Worm (Caenorhabditis elegans): ENCODE results near the gene F36H9.4.

F36H9.4 gene

DNA sequence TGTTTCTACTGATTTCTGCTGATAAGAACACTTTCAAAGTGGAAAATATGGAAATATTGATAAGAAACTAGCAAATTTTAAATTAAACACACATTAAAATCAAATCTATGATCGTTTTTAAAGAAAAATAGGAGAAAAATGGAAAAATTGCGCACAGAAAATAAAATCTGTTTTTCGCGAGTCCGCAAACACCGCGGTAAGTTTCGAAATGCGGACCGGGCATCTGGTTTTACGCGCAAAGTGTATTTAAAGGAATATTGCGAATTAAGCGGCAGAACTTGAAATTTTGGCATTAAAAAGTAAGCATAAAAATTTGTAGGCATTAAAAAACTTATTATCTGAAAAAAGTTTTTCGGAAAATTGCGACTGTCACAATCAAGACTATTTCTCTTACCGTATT, 5.9 kb downstream of the F36H9.4 start (continued):
- TF ChIP-seq fos-1 (tag; optimal IDR thresholded peaks at IDR 0.05): no peak
- TF ChIP-seq hlh-30 (tag; optimal IDR thresholded peaks at IDR 0.05; ENCODE audit: insufficient read depth): peak; percentile 18
- TF ChIP-seq lsy-2 (tag; optimal IDR thresholded peaks at IDR 0.05): peak in 1 of 2 experiments; percentile 14

DNA sequence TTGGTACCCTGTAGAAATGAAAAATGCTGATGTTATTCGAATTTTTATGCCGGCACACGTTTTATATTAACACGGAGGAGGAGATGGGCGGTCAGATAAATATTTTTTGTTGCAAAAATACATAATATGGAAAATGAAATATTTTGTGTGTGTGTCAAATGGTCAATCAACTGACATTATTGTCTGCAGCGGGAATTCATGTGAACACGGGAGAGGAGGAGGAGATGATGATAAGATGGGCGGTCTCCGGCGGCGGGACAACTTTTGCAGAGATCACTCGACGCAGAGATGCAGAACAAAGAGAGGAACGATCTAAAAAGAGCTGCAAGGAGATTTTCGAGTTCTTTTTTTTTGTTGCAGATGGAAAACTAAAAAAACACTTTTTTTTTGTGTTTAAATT, 7.3 kb downstream of the F36H9.4 start, which contains the start of gene dhs-13:
dhs-13 (minus strand) TSS at position 8 of the 400 bp plus-strand sequence.
- TF ChIP-seq snpc-4 (tag; optimal IDR thresholded peaks at IDR 0.05) (no peak), fos-1 (tag; optimal IDR thresholded peaks at IDR 0.05) (no peak), ZK546.5 (tag; optimal IDR thresholded peaks at IDR 0.05) (no peak), mdl-1 (tag; optimal IDR thresholded peaks at IDR 0.05) (peak in 1 of 2 experiments; percentile 14), ceh-20 (GFP tag; IDR thresholded peaks at IDR 0.05) (no peak), rbr-2 (tag; optimal IDR thresholded peaks at IDR 0.05) (no peak), tag-97 (GFP tag; IDR thresholded peaks at IDR 0.05) (no peak), hlh-30 (tag; optimal IDR thresholded peaks at IDR 0.05; ENCODE audit: insufficient read depth) (peak; percentile 93), dve-1 (tag; optimal IDR thresholded peaks at IDR 0.05; ENCODE audit: insufficient read depth) (peak; percentile 46), nhr-41 (GFP tag; IDR thresholded peaks at IDR 0.05) (no peak), nhr-76 (tag; optimal IDR thresholded peaks at IDR 0.05) (no peak), mxl-2 (GFP tag; conservative IDR thresholded peaks at IDR 0.05) (no peak), nhr-28 (tag; optimal IDR thresholded peaks at IDR 0.05) (peak; percentile 76), hlh-11 (tag; optimal IDR thresholded peaks at IDR 0.05) (peak; percentile 83), zip-2 (tag; optimal IDR thresholded peaks at IDR 0.05) (no peak), unc-62 (GFP tag; optimal IDR thresholded peaks at IDR 0.05 in 1 of 2) (no peak), unc-62 (tag; optimal IDR thresholded peaks at IDR 0.05) (no peak), hif-1 (tag; optimal IDR thresholded peaks at IDR 0.05) (no peak), mdt-29 (GFP tag; IDR thresholded peaks at IDR 0.05) (no peak), pqm-1 (tag; optimal IDR thresholded peaks at IDR 0.05) (peak; percentile 27), dmd-6 (GFP tag; IDR thresholded peaks at IDR 0.05) (peak; percentile 67), T26A8.4 (GFP tag; IDR thresholded peaks at IDR 0.05) (no peak), mes-2 (tag; optimal IDR thresholded peaks at IDR 0.05; ENCODE audit: poor library complexity, severe bottlenecking) (peak; percentile 9), lin-1 (GFP tag; IDR thresholded peaks at IDR 0.05) (no peak), aha-1 (tag) (no peak), T20F7.1 (GFP tag; optimal IDR thresholded peaks at IDR 0.05) (no peak), mep-1 (tag; optimal IDR thresholded peaks at IDR 0.05) (peak; percentile 28), Y48G9A.11 (GFP tag; IDR thresholded peaks at IDR 0.05) (no peak), egl-27 (tag; optimal IDR thresholded peaks at IDR 0.05) (no peak), lin-29 (GFP tag; IDR thresholded peaks at IDR 0.05) (no peak), mxl-3 (GFP tag; optimal IDR thresholded peaks at IDR 0.05) (peak; percentile 66), jun-1 (tag; optimal IDR thresholded peaks at IDR 0.05) (no peak), ama-1 (optimal IDR thresholded peaks at IDR 0.05) (no peak), pha-4 (GFP tag; IDR thresholded peaks at IDR 0.05) (no peak), pha-4 (tag; optimal IDR thresholded peaks at IDR 0.05) (no peak), saeg-2 (GFP tag; IDR thresholded peaks at IDR 0.05) (no peak), tra-1 (GFP tag; IDR thresholded peaks at IDR 0.05) (no peak), unc-39 (tag; optimal IDR thresholded peaks at IDR 0.05) (no peak), daf-16 (GFP tag; optimal IDR thresholded peaks at IDR 0.05) (peak in 1 of 2 experiments; percentile 28), daf-16 (tag; optimal IDR thresholded peaks at IDR 0.05) (peak; percentile 4), nhr-237 (tag; optimal IDR thresholded peaks at IDR 0.05) (no peak), ceh-28 (tag; optimal IDR thresholded peaks at IDR 0.05) (no peak)
